Worm (Caenorhabditis elegans) whole organism, young adult: ENCODE measurements around the gene cest-35.1.

ENCODE experiments used
- B0035.1 ChIP-seq: sonication (generic microtip); optimal IDR thresholded peaks from 2 replicates; lab custom pipeline; 2016; ENCODE audit warnings: missing genetic modification characterization, mild to moderate bottlenecking, missing compliant biosample characterization, missing genotype, missing genetic modification reagents
- F23B12.7 ChIP-seq: sonication (generic microtip); optimal IDR thresholded peaks from 2 replicates; lab custom pipeline; 2017; ENCODE audit warnings: missing genetic modification characterization, mild to moderate bottlenecking, missing compliant biosample characterization, antibody characterized with exemption, moderate library complexity; ENCODE audit not compliant: insufficient read depth
- F39B2.1 ChIP-seq: fragments of 200-800 bp; sonication (Bioruptor generic); IDR thresholded peaks from 2 replicates; pipeline ENCODE4 v1.3.6; 2022; ENCODE audit warnings: missing genetic modification reagents, missing genetic modification characterization, missing compliant biosample characterization
- F52B5.7 ChIP-seq: sonication (generic microtip); optimal IDR thresholded peaks from 2 replicates; lab custom pipeline; 2016; ENCODE audit warnings: mild to moderate bottlenecking, missing genetic modification characterization, missing compliant biosample characterization
- K11D2.4 ChIP-seq: fragments of 200-800 bp; sonication (Bioruptor generic); IDR thresholded peaks from 2 replicates; pipeline ENCODE4 v1.3.6; 2022; ENCODE audit warnings: missing genetic modification reagents, missing genetic modification characterization, missing compliant biosample characterization
- aptf-3 ChIP-seq: fragments of 200-800 bp; sonication (Bioruptor generic); IDR thresholded peaks from 2 replicates; pipeline ENCODE4 v1.3.6; 2022; ENCODE audit warnings: missing genetic modification characterization, missing compliant biosample characterization
- atf-7 ChIP-seq: sonication (generic microtip); optimal IDR thresholded peaks from 2 replicates; lab custom pipeline; 2017; ENCODE audit warnings: mild to moderate bottlenecking, missing genetic modification characterization, missing compliant biosample characterization
- attf-5 ChIP-seq: fragments of 200-800 bp; sonication (Bioruptor generic); optimal IDR thresholded peaks from 2 replicates; lab custom pipeline; 2018; ENCODE audit warnings: mild to moderate bottlenecking, missing genetic modification characterization, missing compliant biosample characterization
- attf-6 ChIP-seq: fragments of 200-800 bp; sonication (Bioruptor generic); IDR thresholded peaks from 2 replicates; pipeline ENCODE4 v1.3.6; 2022; ENCODE audit warnings: missing genetic modification reagents, missing genetic modification characterization, missing compliant biosample characterization
- cebp-1 ChIP-seq, 2 experiments: fragments of 200-800 bp in 1 of 2; sonication (Bioruptor generic) in 1 of 2; sonication (generic microtip) in 1 of 2; IDR thresholded peaks in 1 of 2; optimal IDR thresholded peaks in 1 of 2; 2 replicates each; pipeline versions ENCODE4 v1.3.6 to Lab custom; 2017 to 2022; ENCODE audit warnings: missing compliant biosample characterization in 2 of 2, missing genetic modification characterization in 2 of 2, mild to moderate bottlenecking in 1 of 2, missing genetic modification reagents in 1 of 2, moderate library complexity in 1 of 2
- ceh-100 ChIP-seq: fragments of 200-800 bp; sonication (Bioruptor generic); IDR thresholded peaks from 2 replicates; pipeline ENCODE4 v1.3.6; 2022; ENCODE audit warnings: missing genetic modification reagents, missing genetic modification characterization, missing compliant biosample characterization
- ceh-79 ChIP-seq: sonication (generic microtip); optimal IDR thresholded peaks from 2 replicates; lab custom pipeline; 2017; ENCODE audit warnings: mild to moderate bottlenecking, missing genetic modification characterization, missing compliant biosample characterization
- efl-1 ChIP-seq: fragments of 150-350 bp; optimal IDR thresholded peaks from 2 replicates; lab custom pipeline; 2014; ENCODE audit warnings: missing biosample characterization, missing genetic modification reagents, missing genetic modification characterization
- egl-18 ChIP-seq: fragments of 200-800 bp; sonication (Bioruptor generic); IDR thresholded peaks from 2 replicates; pipeline ENCODE4 v1.3.6; 2022; ENCODE audit warnings: missing genetic modification reagents, missing genetic modification characterization, missing compliant biosample characterization
- ekl-4 ChIP-seq: fragments of 200-800 bp; sonication (Bioruptor generic); IDR thresholded peaks from 2 replicates; pipeline ENCODE4 v1.3.6; 2022; ENCODE audit warnings: missing genetic modification reagents, missing genetic modification characterization, missing compliant biosample characterization
- lin-35 ChIP-seq, 3 experiments: fragments of 150-350 bp in 2 of 3; sonication (generic microtip) in 1 of 3; optimal IDR thresholded peaks; 2 replicates each; lab custom pipeline; 2014 to 2018; ENCODE audit warnings: missing biosample characterization in 3 of 3, missing genetic modification characterization in 3 of 3, missing genetic modification reagents in 3 of 3
- lin-54 ChIP-seq: fragments of 200-800 bp; sonication (Bioruptor generic); optimal IDR thresholded peaks from 2 replicates; lab custom pipeline; 2018; ENCODE audit warnings: mild to moderate bottlenecking, missing genetic modification characterization, missing compliant biosample characterization
- lir-1 ChIP-seq: fragments of 200-800 bp; sonication (Bioruptor generic); conservative IDR thresholded peaks from 2 replicates; pipeline ENCODE4 v1.3.6; 2022; ENCODE audit warnings: missing genetic modification reagents, missing genetic modification characterization, missing compliant biosample characterization
- lsl-1 ChIP-seq: fragments of 200-800 bp; sonication (Bioruptor generic); optimal IDR thresholded peaks from 2 replicates; lab custom pipeline; 2018; ENCODE audit warnings: mild to moderate bottlenecking, missing genetic modification characterization, moderate library complexity, missing compliant biosample characterization
- madf-10 ChIP-seq: sonication (generic microtip); optimal IDR thresholded peaks from 2 replicates; lab custom pipeline; 2016; ENCODE audit warnings: mild to moderate bottlenecking, missing genetic modification characterization, missing compliant biosample characterization
- madf-3 ChIP-seq: fragments of 200-800 bp; sonication (Bioruptor generic); IDR thresholded peaks from 2 replicates; pipeline ENCODE4 v1.3.6; 2022; ENCODE audit warnings: missing genetic modification reagents, missing genetic modification characterization, missing compliant biosample characterization
- madf-6 ChIP-seq: fragments of 200-800 bp; sonication (Bioruptor generic); IDR thresholded peaks from 2 replicates; pipeline ENCODE4 v1.3.6; 2022; ENCODE audit warnings: missing genetic modification reagents, missing genetic modification characterization, missing compliant biosample characterization
- nfya-1 ChIP-seq: sonication (generic microtip); optimal IDR thresholded peaks from 2 replicates; lab custom pipeline; 2017; ENCODE audit warnings: antibody characterized with exemption, missing compliant biosample characterization, missing genetic modification characterization, borderline replicate concordance; ENCODE audit not compliant: insufficient read depth
- nfyb-1 ChIP-seq: fragments of 200-800 bp; sonication (Bioruptor generic); IDR thresholded peaks from 2 replicates; pipeline ENCODE4 v1.3.6; 2022; ENCODE audit warnings: missing genetic modification reagents, missing genetic modification characterization, missing compliant biosample characterization
- nhr-179 ChIP-seq: sonication (generic microtip); optimal IDR thresholded peaks from 2 replicates; lab custom pipeline; 2016; ENCODE audit warnings: mild to moderate bottlenecking, missing genetic modification characterization, missing compliant biosample characterization
- rec-8 ChIP-seq, 2 experiments: sonication (generic microtip); optimal IDR thresholded peaks; 2 replicates each; lab custom pipeline; 2016; ENCODE audit warnings: mild to moderate bottlenecking in 2 of 2, missing genetic modification characterization in 2 of 2, missing genetic modification reagents in 2 of 2, missing genotype in 2 of 2, missing biosample characterization in 1 of 2, missing compliant biosample characterization in 1 of 2, moderate library complexity in 1 of 2
- repo-1 ChIP-seq: sonication (generic microtip); optimal IDR thresholded peaks from 2 replicates; lab custom pipeline; 2017; ENCODE audit warnings: mild to moderate bottlenecking, missing genetic modification characterization, missing compliant biosample characterization
- rpc-1 ChIP-seq, 2 experiments: fragments of 150-350 bp in 1 of 2; sonication (generic microtip) in 1 of 2; optimal IDR thresholded peaks; 2 replicates each; lab custom pipeline; 2014 to 2018; ENCODE audit warnings: missing biosample characterization in 1 of 2, missing genetic modification characterization in 1 of 2, missing genetic modification reagents in 1 of 2, missing genotype in 1 of 2
- sea-2 ChIP-seq: fragments of 200-800 bp; sonication (Bioruptor generic); IDR thresholded peaks from 2 replicates; pipeline ENCODE4 v1.3.6; 2022; ENCODE audit warnings: missing genetic modification characterization, missing compliant biosample characterization
- snpc-1.1 ChIP-seq: sonication (generic microtip); optimal IDR thresholded peaks from 2 replicates; lab custom pipeline; 2017; ENCODE audit warnings: missing genetic modification characterization, mild to moderate bottlenecking, missing compliant biosample characterization, antibody characterized with exemption, moderate library complexity, missing genotype, missing genetic modification reagents; ENCODE audit not compliant: insufficient read depth
- xnd-1 ChIP-seq: sonication (generic microtip); optimal IDR thresholded peaks from 2 replicates; lab custom pipeline; 2016; ENCODE audit warnings: missing genotype, missing genetic modification reagents, missing genetic modification characterization, missing compliant biosample characterization
- ztf-18 ChIP-seq: sonication (generic microtip); optimal IDR thresholded peaks from 2 replicates; lab custom pipeline; 2016; ENCODE audit warnings: missing genotype, mild to moderate bottlenecking, missing genetic modification characterization, missing compliant biosample characterization

The cest-35.1 gene

DNA sequence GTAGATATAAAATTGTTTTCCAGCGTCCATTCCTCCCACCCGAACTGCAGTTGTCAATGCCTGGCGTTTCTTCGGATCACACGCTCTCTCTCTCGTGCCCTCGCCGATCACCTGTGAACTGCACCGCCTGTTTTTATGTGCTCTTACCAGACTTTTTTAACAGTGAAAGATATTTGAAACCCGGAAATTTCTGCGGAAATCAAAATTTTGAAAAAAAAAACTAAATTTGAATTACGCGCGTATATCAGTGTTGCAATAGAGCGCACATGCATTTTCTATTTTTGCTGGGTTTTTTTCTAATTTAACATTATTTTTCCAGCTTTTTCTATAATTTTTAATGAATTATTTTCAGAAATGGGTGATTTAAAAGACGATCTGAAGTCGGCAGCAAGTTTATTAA is 38.8 kb downstream of the cest-35.1 start, which contains the start of gene ttc-37 (continued):
- no peak for TF ChIP-seq B0035.1
- no peak for TF ChIP-seq nfyb-1 (GFP tag; lab: Robert Waterston, UW)
- TF ChIP-seq snpc-1.1, result no peak
- TF ChIP-seq efl-1 (GFP tag; lab: Kevin White, UChicago), result peak; percentile 71
- TF ChIP-seq atf-7, result no peak
- no peak for TF ChIP-seq ztf-18 (tag; lab: Kevin White, UChicago)
- no peak for TF ChIP-seq madf-3 (GFP tag; lab: Robert Waterston, UW)
- peak; percentile 30 to 92 (median 44) for TF ChIP-seq lin-35 (GFP tag; optimal IDR thresholded peaks at IDR 0.05; lab: Kevin White, UChicago)
- peak; percentile 61; the same call in 1 of the 2 replicates for TF ChIP-seq K11D2.4 (GFP tag; lab: Robert Waterston, UW)
- no peak for TF ChIP-seq cebp-1 (GFP tag; IDR thresholded peaks at IDR 0.05; lab: Robert Waterston, UW)
- peak; percentile 16 for TF ChIP-seq cebp-1 (tag; optimal IDR thresholded peaks at IDR 0.05; lab: Kevin White, UChicago)
- TF ChIP-seq lin-54, result peak; percentile 95
- TF ChIP-seq, all 124 proteins: peak for 8

DNA sequence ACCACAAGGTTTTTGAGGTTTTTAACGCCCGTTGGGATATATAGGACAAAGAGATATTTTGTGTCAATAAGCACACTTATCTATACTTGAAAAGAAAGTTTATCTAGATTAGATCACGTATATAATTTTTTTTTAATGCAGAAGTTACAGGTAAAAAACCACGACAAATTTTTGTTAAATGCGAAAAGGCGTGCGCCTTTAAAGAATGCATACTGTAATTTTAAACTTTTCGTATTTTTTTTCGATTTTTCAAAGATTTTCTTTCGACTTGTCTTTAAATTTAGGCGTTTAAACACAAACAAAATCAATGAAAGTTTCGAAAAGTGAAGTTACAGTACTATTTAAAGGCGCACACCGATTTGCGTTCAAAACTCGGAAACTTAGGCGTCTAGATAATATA is 39.3 kb downstream of the cest-35.1 start:
- TF ChIP-seq xnd-1 (tag; lab: Kevin White, UChicago), result peak; percentile 45
- TF ChIP-seq lsl-1 (GFP tag; lab: Kevin White, UChicago), result peak; percentile 63
- TF ChIP-seq F23B12.7 (tag; lab: Kevin White, UChicago), result no peak
- TF ChIP-seq madf-10 (tag; lab: Kevin White, UChicago), result no peak
- peak; percentile 54; the same call in 1 of the 2 replicates for TF ChIP-seq madf-6 (GFP tag; lab: Robert Waterston, UW)

DNA sequence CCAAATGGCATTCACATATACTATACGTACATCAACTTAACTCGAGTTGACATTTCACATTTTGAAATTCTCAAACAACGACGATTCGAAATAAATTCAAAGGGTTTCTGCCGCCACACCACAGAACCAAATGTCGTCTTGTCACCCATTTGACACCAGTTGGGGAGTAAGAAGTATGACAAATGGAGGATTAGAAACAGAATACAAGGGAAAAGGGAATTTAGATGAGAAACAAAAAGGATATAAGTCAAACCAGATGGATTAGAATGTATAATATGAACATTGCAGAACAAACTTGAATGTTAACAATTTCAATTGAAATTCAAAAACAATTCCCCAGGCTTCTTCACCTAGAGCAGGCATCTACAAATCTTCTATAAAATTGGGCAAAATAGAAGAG is 41.2 kb downstream of the cest-35.1 start:
- TF ChIP-seq egl-18 (GFP tag; lab: Robert Waterston, UW) (no peak), lir-1 (GFP tag; lab: Robert Waterston, UW) (no peak)

DNA sequence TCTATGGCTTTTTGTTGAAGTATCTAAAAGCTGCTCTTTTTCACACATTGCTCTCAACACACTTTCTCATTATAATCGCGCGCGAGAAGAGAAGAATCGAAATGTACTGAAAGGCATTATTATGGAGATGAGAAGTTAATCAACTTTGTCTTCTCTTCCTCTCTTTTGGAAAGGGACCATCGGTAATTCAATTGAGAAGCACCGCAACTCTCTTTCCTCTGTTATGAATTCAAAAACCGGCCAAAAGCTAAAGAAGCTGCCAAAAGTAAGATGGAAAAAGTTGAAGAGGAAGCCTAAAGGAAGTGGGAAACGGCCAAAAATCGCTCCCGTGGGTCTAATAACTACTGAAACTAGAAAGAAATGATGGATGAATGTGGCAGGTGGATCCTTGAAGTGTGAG is 42.7 kb downstream of the cest-35.1 start:
- TF ChIP-seq F39B2.1 (GFP tag; lab: Robert Waterston, UW), result no peak
- no peak for TF ChIP-seq rec-8 (tag; optimal IDR thresholded peaks at IDR 0.05; lab: Kevin White, UChicago)
- no peak for TF ChIP-seq sea-2 (GFP tag; lab: Robert Waterston, UW)
- TF ChIP-seq repo-1 (tag; lab: Kevin White, UChicago), result no peak
- TF ChIP-seq rpc-1 (optimal IDR thresholded peaks at IDR 0.05; lab: Kevin White, UChicago), result no peak
- TF ChIP-seq rpc-1 (tag; optimal IDR thresholded peaks at IDR 0.05; lab: Kevin White, UChicago), result no peak
- TF ChIP-seq attf-5 (GFP tag; lab: Kevin White, UChicago), result no peak

DNA sequence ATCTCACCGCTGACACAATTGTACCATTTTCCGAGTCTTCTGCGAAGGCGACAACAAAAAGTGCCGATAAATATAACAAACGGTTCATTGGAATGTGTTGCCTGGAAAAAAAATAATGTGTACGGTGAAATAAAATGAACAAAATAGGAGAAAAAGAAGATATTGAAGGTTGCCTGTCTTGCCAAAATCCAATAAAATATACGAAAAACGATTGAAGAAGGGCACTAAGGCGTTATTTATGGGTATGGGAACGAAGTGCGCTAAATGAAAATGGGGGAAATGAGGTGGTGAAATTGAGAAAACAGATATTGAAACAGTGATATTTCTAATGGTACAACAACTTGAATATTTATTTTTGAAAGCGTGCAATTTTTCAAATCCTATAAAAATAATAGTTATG is 44.7 kb downstream of the cest-35.1 start, which contains the start of gene Y47A7.2:
Y47A7.2 (minus strand) TSS at position 101 of the 400 bp plus-strand sequence.
- TF ChIP-seq nhr-179 (tag; lab: Kevin White, UChicago) (no peak), ceh-100 (GFP tag; lab: Robert Waterston, UW) (no peak), aptf-3 (no peak)

DNA sequence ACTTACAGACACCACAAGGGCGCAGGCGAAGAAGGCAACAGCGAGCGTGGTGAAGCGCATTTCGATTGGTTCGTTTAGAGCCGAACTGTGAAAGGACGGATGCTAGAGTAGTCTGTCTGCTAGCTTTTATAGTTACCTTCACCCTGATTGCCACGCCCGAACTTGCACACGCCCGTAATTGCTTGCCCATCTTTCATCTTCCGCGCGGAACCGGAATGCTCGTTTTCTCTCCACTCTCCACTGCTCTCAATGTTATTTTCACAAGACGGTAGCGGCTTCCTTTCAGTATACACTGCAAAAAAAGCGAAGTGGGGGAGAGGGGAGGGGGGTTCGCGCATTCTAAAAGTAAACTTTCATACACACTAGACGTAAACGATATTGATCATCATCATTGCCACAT is 48.4 kb downstream of the cest-35.1 start, which contains the start of gene abu-8:
abu-8 (minus strand) TSS at position 101 of the 400 bp plus-strand sequence.
- TF ChIP-seq ekl-4, result no peak
- TF ChIP-seq egl-18 (GFP tag; lab: Robert Waterston, UW), result no peak
- TF ChIP-seq F23B12.7 (tag; lab: Kevin White, UChicago), result no peak
- TF ChIP-seq F52B5.7, result no peak
- TF ChIP-seq ceh-79 (tag; lab: Kevin White, UChicago), result no peak
- TF ChIP-seq nfya-1 (tag; lab: Kevin White, UChicago), result no peak
- no peak for TF ChIP-seq lin-54
- no peak for TF ChIP-seq attf-6 (GFP tag; lab: Robert Waterston, UW)
- TF ChIP-seq cebp-1 (GFP tag; IDR thresholded peaks at IDR 0.05; lab: Robert Waterston, UW), result no peak
- TF ChIP-seq cebp-1 (tag; optimal IDR thresholded peaks at IDR 0.05; lab: Kevin White, UChicago), result no peak
